Fruit fly (Drosophila melanogaster): ENCODE measurements around the gene CG32500.

DNA sequence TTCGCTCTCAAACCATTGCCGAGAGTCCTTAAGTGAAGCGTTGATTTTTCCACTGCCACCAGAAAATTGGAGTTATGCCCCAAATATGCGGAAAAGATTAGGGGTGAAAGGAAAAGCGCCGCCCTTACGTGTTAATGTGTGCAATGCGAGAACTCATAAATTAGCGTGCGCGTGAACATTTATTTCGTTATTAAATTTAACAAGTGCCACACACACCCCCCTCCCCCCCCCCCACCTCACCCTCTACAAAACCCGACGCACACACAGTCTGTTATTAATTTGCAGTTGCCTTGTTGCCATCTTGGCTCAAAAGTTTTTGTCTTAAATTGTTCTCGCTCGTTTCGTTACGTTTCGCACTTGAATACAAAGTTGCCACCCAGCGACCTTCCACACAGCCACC, 35.5 kb downstream of the CG32500 start:
- no peak for TF ChIP-seq cwo (GFP tag; optimal IDR thresholded peaks at IDR 0.05)
- TF ChIP-seq gro (GFP tag; optimal IDR thresholded peaks at IDR 0.05) = no peak
- no peak for TF ChIP-seq ind (GFP tag; optimal IDR thresholded peaks at IDR 0.05)
- no peak for TF ChIP-seq sc (optimal IDR thresholded peaks at IDR 0.05)
- no peak for TF ChIP-seq sc (GFP tag; optimal IDR thresholded peaks at IDR 0.05)
- TF ChIP-seq yki (optimal IDR thresholded peaks at IDR 0.05) = no peak
- no peak for TF ChIP-seq CG2120 (GFP tag; optimal IDR thresholded peaks at IDR 0.05)
- TF ChIP-seq CrebB (tag; optimal IDR thresholded peaks at IDR 0.05) = no peak
- no peak for TF ChIP-seq CG15269 (tag; optimal IDR thresholded peaks at IDR 0.05)

Measured in whole organism, embryonic.